Worm (Caenorhabditis elegans) whole organism, L2 larva: ENCODE data around the gene Y41D4B.14.
A peak's percentile ranks its signal among the peaks of the same experiment; 100 is the strongest.

ENCODE experiments used
- C34F6.9 ChIP-seq: fragments of 150-350 bp; optimal IDR thresholded peaks from 2 replicates; lab custom pipeline; 2014; ENCODE audit warnings: missing biosample characterization, missing genetic modification characterization
- F13H6.1 ChIP-seq: sonication (generic microtip); optimal IDR thresholded peaks from 2 replicates; lab custom pipeline; 2016; ENCODE audit warnings: missing genetic modification characterization, missing compliant biosample characterization
- Y55F3AM.14 ChIP-seq: fragments of 200-800 bp; sonication (Bioruptor generic); optimal IDR thresholded peaks from 2 replicates; lab custom pipeline; 2018; ENCODE audit warnings: mild to moderate bottlenecking, missing genetic modification characterization, missing compliant biosample characterization
- ZK546.5 ChIP-seq: sonication (generic microtip); optimal IDR thresholded peaks from 2 replicates; lab custom pipeline; 2017; ENCODE audit warnings: missing biosample characterization, missing genetic modification characterization
- aly-2 ChIP-seq: fragments of 150-350 bp; optimal IDR thresholded peaks from 2 replicates; lab custom pipeline; 2014; ENCODE audit warnings: missing biosample characterization, missing genetic modification characterization
- ama-1 ChIP-seq: fragments of 150-350 bp; optimal IDR thresholded peaks from 2 replicates; lab custom pipeline; 2018; ENCODE audit warnings: inconsistent platforms
- blmp-1 ChIP-seq: sonication (generic microtip); optimal IDR thresholded peaks from 2 replicates; lab custom pipeline; 2017; ENCODE audit warnings: missing genetic modification characterization, mild to moderate bottlenecking, missing compliant biosample characterization, antibody characterized with exemption, moderate library complexity; ENCODE audit not compliant: insufficient read depth
- ceh-82 ChIP-seq: fragments of 150-350 bp; optimal IDR thresholded peaks from 2 replicates; lab custom pipeline; 2014; ENCODE audit warnings: missing biosample characterization, missing genetic modification characterization
- crh-2 ChIP-seq: sonication (generic microtip); optimal IDR thresholded peaks from 2 replicates; lab custom pipeline; 2017; ENCODE audit warnings: missing biosample characterization, missing genetic modification characterization
- dmd-4 ChIP-seq: sonication (generic microtip); optimal IDR thresholded peaks from 2 replicates; lab custom pipeline; 2017; ENCODE audit warnings: missing biosample characterization, missing genetic modification characterization
- fos-1 ChIP-seq: fragments of 150-350 bp; optimal IDR thresholded peaks from 2 replicates; lab custom pipeline; 2014; ENCODE audit warnings: missing biosample characterization, missing genetic modification characterization
- lin-39 ChIP-seq: fragments of 150-350 bp; optimal IDR thresholded peaks from 2 replicates; lab custom pipeline; 2014; ENCODE audit warnings: missing biosample characterization, missing genetic modification reagents, missing genetic modification characterization
- lsy-2 ChIP-seq, 2 experiments: fragments of 150-350 bp in 1 of 2; sonication (generic microtip) in 1 of 2; optimal IDR thresholded peaks; 2 replicates each; lab custom pipeline; 2014 to 2017; ENCODE audit warnings: missing biosample characterization in 2 of 2, missing genetic modification characterization in 2 of 2
- mab-5 ChIP-seq: fragments of 150-350 bp; optimal IDR thresholded peaks from 2 replicates; lab custom pipeline; 2014; ENCODE audit warnings: missing biosample characterization, missing genetic modification characterization
- mbf-1 ChIP-seq: sonication (generic microtip); optimal IDR thresholded peaks from 2 replicates; lab custom pipeline; 2017; ENCODE audit warnings: missing biosample characterization, missing genetic modification characterization
- mdl-1 ChIP-seq, 2 experiments: fragments of 150-350 bp in 1 of 2; sonication (generic microtip) in 1 of 2; optimal IDR thresholded peaks; 2 replicates each; lab custom pipeline; 2017; ENCODE audit warnings: missing biosample characterization in 2 of 2, missing genetic modification characterization in 2 of 2
- nhr-10 ChIP-seq: sonication (generic microtip); optimal IDR thresholded peaks from 2 replicates; lab custom pipeline; 2017; ENCODE audit warnings: missing biosample characterization, missing genetic modification characterization
- nhr-11 ChIP-seq: fragments of 150-350 bp; optimal IDR thresholded peaks from 2 replicates; lab custom pipeline; 2014; ENCODE audit warnings: missing biosample characterization, missing genetic modification characterization
- nhr-12 ChIP-seq: fragments of 150-350 bp; optimal IDR thresholded peaks from 2 replicates; lab custom pipeline; 2014; ENCODE audit warnings: missing biosample characterization, missing genetic modification characterization
- nhr-129 ChIP-seq: fragments of 150-350 bp; optimal IDR thresholded peaks from 2 replicates; lab custom pipeline; 2014; ENCODE audit warnings: missing biosample characterization, missing genetic modification characterization
- nhr-21 ChIP-seq: fragments of 150-350 bp; optimal IDR thresholded peaks from 2 replicates; lab custom pipeline; 2014; ENCODE audit warnings: missing biosample characterization, missing genetic modification characterization
- nhr-23 ChIP-seq: fragments of 150-350 bp; optimal IDR thresholded peaks from 2 replicates; lab custom pipeline; 2014; ENCODE audit warnings: missing biosample characterization, missing genetic modification reagents, missing genetic modification characterization
- nhr-237 ChIP-seq: fragments of 150-350 bp; optimal IDR thresholded peaks from 2 replicates; lab custom pipeline; 2014; ENCODE audit warnings: missing biosample characterization, missing genetic modification characterization
- nhr-6 ChIP-seq: fragments of 150-350 bp; optimal IDR thresholded peaks from 2 replicates; lab custom pipeline; 2014; ENCODE audit warnings: missing biosample characterization, missing genetic modification characterization
- nhr-77 ChIP-seq: fragments of 150-350 bp; optimal IDR thresholded peaks from 2 replicates; lab custom pipeline; 2014; ENCODE audit warnings: missing biosample characterization, missing genetic modification characterization
- peb-1 ChIP-seq: fragments of 150-350 bp; optimal IDR thresholded peaks from 2 replicates; lab custom pipeline; 2014; ENCODE audit warnings: missing biosample characterization, missing genetic modification characterization
- sem-4 ChIP-seq: fragments of 150-350 bp; optimal IDR thresholded peaks from 2 replicates; lab custom pipeline; 2014; ENCODE audit warnings: missing biosample characterization, missing genetic modification reagents, missing genetic modification characterization
- skn-1 ChIP-seq: sonication (generic microtip); optimal IDR thresholded peaks from 2 replicates; lab custom pipeline; 2017; ENCODE audit warnings: missing biosample characterization, missing genetic modification characterization
- sma-9 ChIP-seq, 2 experiments: fragments of 150-350 bp in 1 of 2; sonication (generic microtip) in 1 of 2; optimal IDR thresholded peaks; 2 replicates each; lab custom pipeline; 2014 to 2016; ENCODE audit warnings: missing genetic modification characterization in 2 of 2, mild to moderate bottlenecking in 1 of 2, missing biosample characterization in 1 of 2, missing compliant biosample characterization in 1 of 2, missing genetic modification reagents in 1 of 2, moderate library complexity in 1 of 2
- snpc-4 ChIP-seq: fragments of 150-350 bp; optimal IDR thresholded peaks from 2 replicates; lab custom pipeline; 2014; ENCODE audit warnings: missing biosample characterization, missing genetic modification characterization
- unc-55 ChIP-seq: fragments of 150-350 bp; sonication (generic microtip); optimal IDR thresholded peaks from 3 replicates; lab custom pipeline; 2014; ENCODE audit warnings: missing biosample characterization, missing genetic modification reagents, missing genetic modification characterization
- zag-1 ChIP-seq: fragments of 150-350 bp; optimal IDR thresholded peaks from 2 replicates; lab custom pipeline; 2014; ENCODE audit warnings: missing biosample characterization, missing genetic modification characterization
- ztf-11 ChIP-seq: sonication (generic microtip); optimal IDR thresholded peaks from 2 replicates; lab custom pipeline; 2017; ENCODE audit warnings: missing biosample characterization, missing genetic modification characterization

The Y41D4B.14 gene

ce11 chrIV:1623712-1624111 lies 46.9 kb downstream of the Y41D4B.14 start, which contains the start of gene nhr-87 (continued):
- TF ChIP-seq snpc-4 (tag; lab: Kevin White, UChicago), result no peak
- TF ChIP-seq F13H6.1 (tag; lab: Kevin White, UChicago), result peak; percentile 31
- TF ChIP-seq peb-1, result no peak
- TF ChIP-seq Y55F3AM.14 (GFP tag; lab: Kevin White, UChicago), result no peak
- TF ChIP-seq sem-4 (tag; lab: Kevin White, UChicago), result peak; percentile 51
- TF ChIP-seq nhr-21 (tag; lab: Kevin White, UChicago), result no peak
- TF ChIP-seq crh-2 (tag; lab: Kevin White, UChicago), result peak; percentile 47
- no peak for TF ChIP-seq nhr-77
- TF ChIP-seq lsy-2 (tag; optimal IDR thresholded peaks at IDR 0.05; lab: Kevin White, UChicago), result peak in 1 of 2 experiments; percentile 50
- no peak for TF ChIP-seq mdl-1 (tag; optimal IDR thresholded peaks at IDR 0.05; lab: Kevin White, UChicago)
- peak; percentile 69 for TF ChIP-seq C34F6.9 (tag; lab: Kevin White, UChicago)
- TF ChIP-seq nhr-129 (tag; lab: Kevin White, UChicago), result peak; percentile 18
- no peak for TF ChIP-seq unc-55 (GFP tag; lab: Kevin White, UChicago)
- TF ChIP-seq aly-2, result no peak
- TF ChIP-seq nhr-11 (tag; lab: Kevin White, UChicago), result no peak
- no peak for TF ChIP-seq ZK546.5 (tag; lab: Kevin White, UChicago)
- TF ChIP-seq nhr-12, result no peak
- peak; percentile 29 for TF ChIP-seq mab-5

- TF ChIP-seq F13H6.1 (tag; lab: Kevin White, UChicago) (no peak), nhr-6 (tag; lab: Kevin White, UChicago) (no peak), mab-5 (no peak), nhr-237 (tag; lab: Kevin White, UChicago) (no peak), sem-4 (tag; lab: Kevin White, UChicago) (no peak), nhr-21 (tag; lab: Kevin White, UChicago) (no peak), mbf-1 (tag; lab: Kevin White, UChicago) (no peak), nhr-129 (tag; lab: Kevin White, UChicago) (no peak), fos-1 (tag; lab: Kevin White, UChicago) (no peak)
Observed at ce11 chrIV:1624447-1624846, 47.6 kb downstream of the Y41D4B.14 start.

- no peak for TF ChIP-seq nhr-23 (tag; lab: Kevin White, UChicago)
- no peak for TF ChIP-seq ztf-11 (tag; lab: Kevin White, UChicago)
- TF ChIP-seq dmd-4 (tag; lab: Kevin White, UChicago), result no peak
- no peak for TF ChIP-seq sma-9 (GFP tag; optimal IDR thresholded peaks at IDR 0.05; lab: Kevin White, UChicago)
- no peak for TF ChIP-seq sma-9 (tag; optimal IDR thresholded peaks at IDR 0.05; lab: Kevin White, UChicago)
- no peak for TF ChIP-seq skn-1 (tag; lab: Kevin White, UChicago)
- TF ChIP-seq ama-1 (lab: Kevin White, UChicago), result no peak
- no peak for TF ChIP-seq nhr-12
- TF ChIP-seq ZK546.5 (tag; lab: Kevin White, UChicago), result no peak
- TF ChIP-seq nhr-21 (tag; lab: Kevin White, UChicago), result no peak
- no peak for TF ChIP-seq crh-2 (tag; lab: Kevin White, UChicago)
- TF ChIP-seq ceh-82 (tag; lab: Kevin White, UChicago), result no peak
- TF ChIP-seq peb-1, result no peak
- no peak for TF ChIP-seq blmp-1 (tag; lab: Kevin White, UChicago)
- no peak for TF ChIP-seq F13H6.1 (tag; lab: Kevin White, UChicago)
- TF ChIP-seq nhr-10, result no peak
- TF ChIP-seq nhr-77, result no peak
- no peak for TF ChIP-seq zag-1 (tag; lab: Kevin White, UChicago)
- no peak for TF ChIP-seq nhr-6 (tag; lab: Kevin White, UChicago)
Observed at ce11 chrIV:1626342-1626855, 49.6 kb downstream of the Y41D4B.14 start, which contains the start of gene nhr-146. Gene nhr-146 (plus strand): TSS chrIV:1626805.

ce11 chrIV:1628281-1628680 lies 51.5 kb downstream of the Y41D4B.14 start:
- TF ChIP-seq lin-39 (tag; lab: Kevin White, UChicago), result no peak
- no peak for TF ChIP-seq nhr-10
